Worm (Caenorhabditis elegans): ENCODE results near the gene Y44A6C.1.

DNA sequence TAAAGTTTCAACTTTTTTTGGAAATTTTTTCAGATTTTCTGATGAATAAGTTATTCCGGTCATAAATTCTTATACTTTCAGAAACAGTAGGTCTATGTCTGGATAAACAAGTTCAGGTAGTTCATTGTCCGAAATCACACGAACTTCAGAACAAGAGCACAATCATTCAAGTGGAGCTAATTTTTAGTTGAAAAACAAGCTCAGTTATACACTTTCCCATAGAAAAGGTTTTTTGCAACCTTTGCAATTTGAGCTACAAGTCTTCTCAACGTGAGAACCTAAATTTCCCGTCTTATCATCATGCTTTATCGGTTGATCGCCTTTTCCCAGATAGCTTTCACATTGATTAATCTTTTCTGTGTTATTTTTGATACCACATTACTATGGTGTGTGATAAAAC is 18.1 kb downstream of the Y44A6C.1 start, which contains the start of gene srxa-1:
- TF ChIP-seq nhr-76 (tag; optimal IDR thresholded peaks at IDR 0.05) (no peak), lsy-2 (tag; optimal IDR thresholded peaks at IDR 0.05) (no peak), ces-1 (GFP tag; optimal IDR thresholded peaks at IDR 0.05) (no peak), nhr-12 (tag; optimal IDR thresholded peaks at IDR 0.05) (no peak), nhr-28 (tag; optimal IDR thresholded peaks at IDR 0.05) (no peak), zip-8 (tag; optimal IDR thresholded peaks at IDR 0.05) (no peak), sem-2 (GFP tag; optimal IDR thresholded peaks at IDR 0.05) (no peak), nhr-237 (tag; optimal IDR thresholded peaks at IDR 0.05) (no peak), snpc-4 (tag; optimal IDR thresholded peaks at IDR 0.05) (no peak), unc-62 (GFP tag; optimal IDR thresholded peaks at IDR 0.05) (no peak), lin-32 (GFP tag; optimal IDR thresholded peaks at IDR 0.05) (no peak)

Measured in whole organism, mixed stage, embryonic.